Fruit fly (Drosophila melanogaster) Kc167 (cell line): ENCODE data around the gene dock.

Experiments
- Sin3A ChIP-seq: fragments of >200 bp; optimal IDR thresholded peaks from 2 replicates; lab custom pipeline; 2018; ENCODE audit warnings: missing external identifiers
- psq ChIP-seq: fragments of >200 bp; optimal IDR thresholded peaks from 2 replicates; lab custom pipeline; 2017; ENCODE audit warnings: missing external identifiers

- no peak for TF ChIP-seq psq
- TF ChIP-seq Sin3A (lab: Kevin White, UChicago), result no peak
Measured at dm6 chr2L:849138-849744, 23.5 kb downstream of the dock start.
